Fruit fly (Drosophila melanogaster) Kc167 (cell line): Measurements from ENCODE around the gene CG5071.

Experiments
- Myc ChIP-seq: fragments of >200 bp; optimal IDR thresholded peaks from 2 replicates; lab custom pipeline; 2017; ENCODE audit warnings: missing external identifiers
- Sin3A ChIP-seq: fragments of >200 bp; optimal IDR thresholded peaks from 2 replicates; lab custom pipeline; 2018; ENCODE audit warnings: missing external identifiers
- h ChIP-seq: fragments of >200 bp; optimal IDR thresholded peaks from 3 replicates; lab custom pipeline; 2018; ENCODE audit warnings: missing external identifiers
- insv ChIP-seq: fragments of >200 bp; optimal IDR thresholded peaks from 3 replicates; lab custom pipeline; 2018; ENCODE audit warnings: missing external identifiers
- psq ChIP-seq: fragments of >200 bp; optimal IDR thresholded peaks from 2 replicates; lab custom pipeline; 2017; ENCODE audit warnings: missing external identifiers
- ttk ChIP-seq: sonication (Bioruptor generic); optimal IDR thresholded peaks from 2 replicates; lab custom pipeline; 2017; ENCODE audit warnings: missing external identifiers

The CG5071 gene

DNA sequence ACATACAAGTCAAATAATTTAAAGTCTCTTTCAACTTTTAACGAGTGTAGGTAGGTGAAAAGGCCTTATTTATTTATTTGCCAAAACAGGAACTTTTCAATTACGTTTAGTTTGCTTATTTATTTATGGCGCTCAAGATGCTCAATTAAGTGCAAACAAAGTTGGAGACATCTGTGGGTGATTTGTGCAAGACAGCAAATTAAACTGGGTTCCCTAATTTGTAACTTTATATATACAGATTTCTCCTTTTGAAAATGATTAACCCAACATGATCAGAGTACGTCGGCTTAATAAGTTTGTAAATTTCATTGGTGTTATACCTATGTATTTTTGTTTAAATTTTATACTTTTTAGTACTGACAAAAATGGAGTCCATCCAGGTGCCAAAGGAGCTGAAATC lies at the start of gene CG5071:
Gene CG5071, plus strand, starts transcription at position 301 of the 400 bp plus-strand sequence.
- TF ChIP-seq psq (lab: Kevin White, UChicago) = no peak

DNA sequence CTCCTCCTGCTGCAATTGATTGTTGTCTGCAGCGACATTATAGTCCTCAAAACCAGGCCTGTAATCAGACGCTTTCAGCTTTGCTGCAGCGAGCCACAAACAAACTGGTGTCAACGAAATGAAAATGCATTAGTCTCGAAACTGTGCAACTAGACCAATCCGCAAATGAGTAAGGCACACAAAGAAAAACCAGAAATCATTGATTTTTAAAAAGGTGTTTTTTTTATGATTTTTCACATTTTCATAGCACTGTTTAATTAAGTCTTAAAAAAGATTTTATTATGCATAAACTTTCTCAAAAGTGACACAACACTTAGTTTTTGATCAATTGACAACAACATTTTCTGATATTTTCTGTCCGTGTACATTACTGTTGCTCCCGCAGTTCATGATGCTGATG lies 35.1 kb upstream of the CG5071 start, which contains the start of gene CG4582:
Gene CG4582, minus strand, starts transcription at position 101 of the 400 bp plus-strand sequence.
- TF ChIP-seq psq (lab: Kevin White, UChicago) (no peak), Myc (lab: Kevin White, UChicago) (no peak), Sin3A (no peak), insv (lab: Kevin White, UChicago) (no peak), ttk (lab: Kevin White, UChicago) (no peak), h (no peak)

DNA sequence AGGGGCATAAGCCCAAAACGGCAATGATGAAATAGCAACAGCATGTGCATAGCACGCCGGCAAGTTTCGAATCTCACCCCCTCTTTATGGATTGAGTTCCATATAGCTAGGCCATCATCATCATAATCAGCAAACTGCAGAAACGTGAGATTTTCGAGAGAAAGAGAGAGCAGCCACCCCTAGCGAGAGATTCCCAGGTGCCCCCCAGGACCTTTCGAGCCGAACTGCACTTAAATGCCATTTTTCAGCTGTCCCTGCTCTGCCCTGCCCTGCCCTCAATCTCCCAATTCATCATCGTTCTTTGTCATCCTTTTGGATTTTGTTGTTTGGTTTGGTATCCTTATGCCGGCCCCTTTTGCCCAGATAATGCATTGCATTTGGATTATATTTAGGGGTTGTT lies 30.5 kb upstream of the CG5071 start:
- TF ChIP-seq ttk (lab: Kevin White, UChicago) = no peak

DNA sequence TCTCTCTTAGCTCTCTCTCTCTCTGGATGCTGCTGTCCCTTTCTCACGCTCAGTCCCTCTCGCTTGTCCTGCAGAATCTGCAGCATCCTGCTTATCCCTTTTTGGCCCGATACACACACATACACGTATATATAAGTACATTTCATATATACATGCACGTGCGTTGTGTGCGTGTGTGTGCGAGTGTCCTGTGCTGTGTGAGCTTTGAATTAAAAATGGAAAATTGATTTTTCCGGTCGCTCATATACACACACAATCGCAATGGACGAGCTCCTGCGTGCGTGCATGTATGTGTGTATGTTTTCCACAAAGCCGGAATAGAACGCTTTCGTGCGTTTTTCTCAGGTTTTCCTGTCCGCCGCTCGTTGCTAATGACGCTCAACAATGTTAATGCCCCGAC lies 29.7 kb upstream of the CG5071 start:
- no peak for TF ChIP-seq h
- TF ChIP-seq ttk (lab: Kevin White, UChicago) = no peak
- TF ChIP-seq Sin3A = no peak
- TF ChIP-seq psq (lab: Kevin White, UChicago) = no peak
- TF ChIP-seq Myc (lab: Kevin White, UChicago) = no peak
- TF ChIP-seq insv (lab: Kevin White, UChicago) = no peak

DNA sequence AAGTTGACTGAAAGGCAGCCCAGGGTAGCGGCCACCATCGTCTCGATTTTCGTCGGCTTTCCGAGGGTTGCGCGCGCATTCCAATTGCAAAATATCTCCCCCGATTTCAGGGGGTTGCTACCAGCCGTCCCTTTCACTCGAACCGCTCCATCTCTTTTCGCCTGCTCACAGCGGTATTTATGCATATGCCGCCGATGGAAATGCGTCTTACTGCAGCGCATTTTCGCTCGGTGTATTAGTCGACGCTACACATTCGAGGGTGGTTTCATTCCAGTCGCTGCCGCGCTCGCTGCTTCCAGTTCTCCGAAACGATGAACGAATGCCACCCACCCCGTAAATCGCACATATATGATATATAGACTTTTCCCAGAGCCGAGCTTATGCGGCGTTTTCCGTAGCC lies 29.0 kb upstream of the CG5071 start:
- TF ChIP-seq psq (lab: Kevin White, UChicago) (no peak), Myc (lab: Kevin White, UChicago) (no peak), h (no peak), ttk (lab: Kevin White, UChicago) (no peak), Sin3A (no peak), insv (lab: Kevin White, UChicago) (no peak)

DNA sequence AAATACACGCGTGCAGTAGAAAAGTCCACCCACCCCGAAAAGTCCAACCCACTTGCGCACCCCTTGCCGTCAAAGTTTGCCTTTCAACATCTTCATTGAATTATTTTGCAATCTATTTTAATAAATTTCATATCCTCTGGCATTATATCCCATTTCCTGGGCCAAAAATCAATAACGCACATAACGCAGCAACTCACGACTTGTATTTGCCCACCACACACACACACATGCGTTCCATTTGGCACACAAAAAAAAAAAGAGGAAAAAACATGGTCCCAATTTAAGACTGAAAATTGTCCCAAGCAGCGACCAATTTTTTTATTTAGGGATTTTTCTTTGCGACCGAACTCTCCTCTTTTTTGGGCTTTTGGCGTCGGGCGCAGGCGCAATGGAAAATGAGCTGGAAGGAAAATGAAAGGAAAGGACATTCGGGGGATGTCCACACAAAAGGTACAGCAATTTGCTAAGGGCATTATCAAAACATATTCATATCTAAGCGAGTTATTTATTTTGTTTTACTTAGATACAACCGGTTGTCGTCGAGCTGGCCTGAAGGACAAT lies 27.3 kb upstream of the CG5071 start:
- TF ChIP-seq Myc (lab: Kevin White, UChicago) (no peak), ttk (lab: Kevin White, UChicago) (no peak), psq (lab: Kevin White, UChicago) (no peak), Sin3A (no peak), insv (lab: Kevin White, UChicago) (no peak), h (no peak)

DNA sequence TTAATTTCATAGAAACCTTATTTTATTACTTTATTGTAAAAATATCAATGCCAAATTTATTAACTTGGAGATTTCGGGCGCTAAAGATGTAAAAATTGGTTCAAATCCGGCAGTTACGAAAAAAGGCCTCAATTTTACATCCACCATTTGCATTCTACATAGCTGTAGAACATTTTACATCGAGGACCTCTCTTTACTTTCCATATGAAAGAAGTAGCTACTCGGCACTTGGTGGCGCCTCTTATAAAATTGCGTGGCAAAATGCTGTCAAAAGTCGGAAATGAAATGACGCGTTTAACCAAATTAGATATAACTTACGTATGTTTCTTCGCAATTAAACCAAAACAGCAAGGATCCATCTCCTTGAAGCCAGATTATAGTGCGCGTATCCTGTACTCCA lies 26.7 kb upstream of the CG5071 start:
- TF ChIP-seq ttk (lab: Kevin White, UChicago) (no peak), h (no peak), Myc (lab: Kevin White, UChicago) (no peak), insv (lab: Kevin White, UChicago) (no peak), psq (lab: Kevin White, UChicago) (no peak), Sin3A (no peak)

DNA sequence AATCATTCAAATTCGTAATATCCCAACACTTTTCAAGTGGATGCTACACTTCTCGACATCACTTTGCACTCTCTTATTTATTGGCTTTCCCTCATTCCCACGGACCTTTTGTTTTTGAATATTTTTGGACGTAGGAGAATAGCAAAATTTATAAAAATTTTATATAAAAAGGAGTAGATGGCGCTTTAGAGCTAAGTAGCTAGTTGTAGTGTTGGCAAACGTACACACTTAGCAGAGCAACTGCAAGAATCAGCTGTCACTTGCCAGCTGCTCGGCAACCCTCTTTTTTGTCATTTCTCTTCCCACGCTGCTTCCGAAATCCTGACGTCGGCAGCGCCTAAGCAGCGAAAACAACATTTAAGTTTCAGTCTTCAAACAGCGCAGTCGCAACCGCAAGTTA lies 24.1 kb upstream of the CG5071 start:
- TF ChIP-seq ttk (lab: Kevin White, UChicago) (no peak), psq (lab: Kevin White, UChicago) (no peak), Sin3A (no peak), Myc (lab: Kevin White, UChicago) (no peak), h (no peak), insv (lab: Kevin White, UChicago) (no peak)

DNA sequence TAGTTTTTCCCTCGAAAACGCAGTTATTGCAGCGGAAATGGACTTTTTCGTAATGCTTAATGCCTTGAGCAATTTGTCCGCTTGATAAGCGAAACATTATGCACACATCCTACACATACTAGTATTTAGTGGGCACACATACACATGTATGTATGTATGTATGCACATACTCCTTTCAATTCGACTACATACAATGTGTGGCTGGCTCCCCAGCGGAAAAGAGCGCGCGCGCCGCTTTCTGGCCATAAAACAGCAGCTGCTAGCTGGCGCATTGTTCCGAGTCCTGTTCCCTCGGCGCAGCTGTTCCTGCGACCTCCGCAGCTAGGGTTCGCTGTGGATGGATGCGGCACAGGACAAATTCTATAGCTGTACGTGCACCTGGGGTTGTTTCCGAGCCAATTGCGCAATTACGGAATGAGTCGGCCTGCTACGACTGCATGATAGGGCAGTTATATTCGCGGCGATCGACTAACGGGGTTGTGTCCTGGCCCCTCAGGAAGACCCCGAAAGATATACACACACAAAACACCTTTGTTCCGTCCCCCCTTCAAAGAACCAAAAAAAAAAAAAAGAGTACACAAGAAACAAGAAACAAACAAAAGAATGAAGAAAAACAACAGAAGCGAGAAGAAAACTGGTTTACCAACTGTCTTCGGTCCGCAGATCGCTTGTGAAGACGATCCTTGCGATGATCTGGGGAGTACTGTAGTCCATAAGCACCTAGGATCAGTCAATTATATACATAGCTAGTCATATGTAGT lies 21.8 kb upstream of the CG5071 start:
- TF ChIP-seq insv (lab: Kevin White, UChicago) (no peak), Sin3A (no peak), h (no peak)

DNA sequence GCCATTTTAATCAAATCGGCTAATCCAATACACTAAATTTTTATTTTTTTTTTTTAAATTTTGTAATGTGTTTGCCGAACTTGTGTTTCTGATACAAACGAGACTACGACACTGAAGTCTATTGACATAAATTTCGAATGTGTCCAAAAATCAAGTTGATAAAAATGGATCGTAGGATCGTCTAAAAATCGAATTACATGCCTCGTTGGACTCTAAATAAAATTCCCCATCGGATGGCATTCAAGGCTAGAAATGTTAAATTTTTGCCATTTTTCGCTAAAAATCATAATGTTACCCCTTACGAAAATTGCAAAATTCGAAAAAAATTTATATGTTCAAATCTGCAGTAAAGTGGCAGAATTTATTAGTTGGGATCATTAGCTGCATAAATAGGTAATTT lies 9.2 kb upstream of the CG5071 start, which contains the start of gene ymp:
Gene ymp, minus strand, starts transcription at position 101 of the 400 bp plus-strand sequence.
- TF ChIP-seq Myc (lab: Kevin White, UChicago) (no peak), psq (lab: Kevin White, UChicago) (no peak), h (no peak), ttk (lab: Kevin White, UChicago) (no peak), Sin3A (no peak), insv (lab: Kevin White, UChicago) (no peak)

DNA sequence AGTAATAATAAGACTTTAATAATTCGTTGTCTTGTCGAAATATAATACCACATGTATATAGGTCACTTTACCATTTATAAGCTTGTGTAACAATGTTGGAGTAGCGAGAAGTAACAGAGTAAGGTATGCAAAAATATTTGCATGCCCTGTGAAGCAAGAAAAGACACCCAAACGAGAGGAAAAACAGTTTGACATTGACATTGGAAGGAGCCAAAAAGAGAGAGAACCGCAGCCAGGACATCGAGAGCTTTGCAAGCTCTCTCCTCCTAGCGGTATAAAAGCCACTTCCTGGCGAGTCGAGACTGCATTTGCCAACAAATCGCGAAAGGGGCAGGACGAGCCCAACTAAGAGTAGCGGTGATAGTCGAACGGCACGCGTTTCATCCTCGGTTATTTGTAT lies 4.8 kb upstream of the CG5071 start, which contains the start of gene CG5079:
Gene CG5079, plus strand, starts transcription at position 301 of the 400 bp plus-strand sequence.
- TF ChIP-seq ttk (lab: Kevin White, UChicago) (no peak), Sin3A (no peak), insv (lab: Kevin White, UChicago) (no peak), psq (lab: Kevin White, UChicago) (no peak), h (no peak), Myc (lab: Kevin White, UChicago) (no peak)

DNA sequence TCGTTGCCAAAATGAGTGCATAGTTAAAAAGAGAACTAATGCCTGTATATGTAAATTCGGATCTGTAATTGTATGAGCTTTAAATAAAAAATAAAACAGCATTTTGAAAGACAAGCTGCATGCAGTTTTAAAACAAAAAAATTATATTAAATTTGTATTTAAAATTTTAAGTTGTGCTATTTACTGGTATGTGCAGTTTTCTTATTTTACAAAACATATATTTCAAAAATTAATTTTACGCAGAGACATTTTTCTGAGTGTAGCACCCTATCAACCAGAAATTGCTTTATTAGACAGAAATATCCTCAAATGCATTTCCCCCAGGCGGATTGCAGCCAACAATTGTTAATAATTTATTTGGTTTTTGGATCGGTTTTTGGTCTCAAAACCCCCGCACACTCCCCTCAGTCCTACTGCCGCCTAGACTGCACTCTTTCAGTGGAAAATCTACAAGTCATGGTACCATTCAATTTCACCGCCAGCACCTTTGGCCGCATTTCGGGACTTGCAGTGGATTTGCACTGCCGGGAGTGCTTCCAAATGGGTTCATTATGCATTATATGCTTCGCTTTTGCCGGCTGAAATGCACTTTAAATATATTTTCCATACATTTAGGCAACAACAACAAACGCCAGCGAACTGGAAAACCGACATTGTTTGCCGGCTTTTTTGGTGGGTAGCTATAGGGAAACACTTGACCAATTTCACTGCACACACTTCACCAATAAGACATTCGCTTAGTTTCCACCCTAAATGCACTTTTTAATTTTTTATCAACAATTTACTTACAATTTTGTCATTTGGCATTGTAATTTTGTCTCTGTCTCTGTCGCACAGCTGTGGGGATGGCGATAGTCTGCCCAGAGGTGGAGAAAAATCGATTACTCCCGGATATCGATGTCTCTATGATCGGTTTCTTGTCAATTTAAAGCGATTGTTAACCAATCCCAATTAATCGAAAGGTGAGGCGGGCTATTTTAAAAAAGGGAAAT lies 5.9 kb downstream of the CG5071 start, which contains the start of gene Npl4:
Gene Npl4, minus strand, starts transcription at position 863 of the 992 bp plus-strand sequence.
- TF ChIP-seq insv (lab: Kevin White, UChicago) = no peak
- no peak for TF ChIP-seq psq (lab: Kevin White, UChicago)
